Fruit fly (Drosophila melanogaster): Measurements from ENCODE around the gene Ccp84Af.

The Ccp84Af gene

dm6 chr3R:6664371-6665116, 25.5 kb downstream of the Ccp84Af start (continued):
- peak; percentile 35 for TF ChIP-seq dmrt99B (tag; optimal IDR thresholded peaks at IDR 0.05)
- TF ChIP-seq tgo (GFP tag; IDR thresholded peaks at IDR 0.05): no peak
- peak; percentile 49 for TF ChIP-seq CG11504 (tag; optimal IDR thresholded peaks at IDR 0.05)
- peak; percentile 61 for TF ChIP-seq CG18262 (tag; optimal IDR thresholded peaks at IDR 0.05)
- TF ChIP-seq caup (GFP tag; optimal IDR thresholded peaks at IDR 0.05; ENCODE audit: severe bottlenecking): no peak
- no peak for TF ChIP-seq prd (optimal IDR thresholded peaks at IDR 0.05)
- TF ChIP-seq prd (GFP tag; IDR thresholded peaks at IDR 0.05): peak; percentile 31; the same call in 1 of the 3 replicates
- peak; percentile 25; the same call in 1 of the 3 replicates for TF ChIP-seq row (GFP tag; IDR thresholded peaks at IDR 0.05)
- TF ChIP-seq lab (GFP tag; optimal IDR thresholded peaks at IDR 0.05): no peak
- TF ChIP-seq CG7556 (GFP tag; optimal IDR thresholded peaks at IDR 0.05): peak; percentile 65
- no peak for TF ChIP-seq maf-S (GFP tag; optimal IDR thresholded peaks at IDR 0.05)
- no peak for TF ChIP-seq ATbp (GFP tag; optimal IDR thresholded peaks at IDR 0.05)
- TF ChIP-seq vvl (GFP tag; IDR thresholded peaks at IDR 0.05): peak; percentile 29; the same call in 1 of the 2 replicates
- no peak for TF ChIP-seq Gug (GFP tag; IDR thresholded peaks at IDR 0.05)
- TF ChIP-seq sima (GFP tag; optimal IDR thresholded peaks at IDR 0.05): no peak
- no peak for TF ChIP-seq CG4730 (GFP tag; IDR thresholded peaks at IDR 0.05)
- peak; percentile 25 for TF ChIP-seq phol (tag; optimal IDR thresholded peaks at IDR 0.05)
- TF ChIP-seq Atf3 (GFP tag; optimal IDR thresholded peaks at IDR 0.05): peak; percentile 7
- peak; percentile 9 for TF ChIP-seq CG10979 (tag; optimal IDR thresholded peaks at IDR 0.05)
- no peak for TF ChIP-seq ems (GFP tag; optimal IDR thresholded peaks at IDR 0.05)
- TF ChIP-seq onecut (GFP tag; IDR thresholded peaks at IDR 0.05): peak; percentile 21; the same call in 1 of the 2 replicates
- TF ChIP-seq Usf (GFP tag; optimal IDR thresholded peaks at IDR 0.05): no peak
- no peak for TF ChIP-seq croc (GFP tag; conservative IDR thresholded peaks at IDR 0.05)
- TF ChIP-seq bsh (GFP tag; optimal IDR thresholded peaks at IDR 0.05): peak in 1 of 2 experiments; percentile 51
- TF ChIP-seq CG3847 (GFP tag; IDR thresholded peaks at IDR 0.05): no peak
- TF ChIP-seq ttk (GFP tag; IDR thresholded peaks at IDR 0.05): no peak
- TF ChIP-seq Dek (tag; optimal IDR thresholded peaks at IDR 0.05): no peak
- peak; percentile 69 for TF ChIP-seq CG1603 (tag; optimal IDR thresholded peaks at IDR 0.05)
- TF ChIP-seq bbx (GFP tag; IDR thresholded peaks at IDR 0.05; ENCODE audit: partially characterized antibody): no peak
- TF ChIP-seq otp (GFP tag; IDR thresholded peaks at IDR 0.05): no peak; the same call in 2 of the 3 replicates
- TF ChIP-seq toy (GFP tag; IDR thresholded peaks at IDR 0.05): no peak
- no peak for TF ChIP-seq CG2120 (GFP tag; optimal IDR thresholded peaks at IDR 0.05)
- TF ChIP-seq CkIIα-i1 (GFP tag; IDR thresholded peaks at IDR 0.05): no peak
- TF ChIP-seq Stat92E (GFP tag; optimal IDR thresholded peaks at IDR 0.05): no peak
- peak; percentile 30; the same call in 2 of the 3 replicates for TF ChIP-seq ci (GFP tag; IDR thresholded peaks at IDR 0.05)
- TF ChIP-seq en (GFP tag; optimal IDR thresholded peaks at IDR 0.05): no peak
- TF ChIP-seq lbe (GFP tag; optimal IDR thresholded peaks at IDR 0.05): no peak
- no peak for TF ChIP-seq CG30431 (GFP tag; optimal IDR thresholded peaks at IDR 0.05)
- TF ChIP-seq CG2199 (GFP tag; IDR thresholded peaks at IDR 0.05): no peak
- no peak for TF ChIP-seq slp2 (GFP tag; optimal IDR thresholded peaks at IDR 0.05)
- no peak for TF ChIP-seq Ets97D (GFP tag; optimal IDR thresholded peaks at IDR 0.05)
- no peak for TF ChIP-seq HLH3B (GFP tag; IDR thresholded peaks at IDR 0.05)
- TF ChIP-seq Dbx (GFP tag; IDR thresholded peaks at IDR 0.05): no peak
- TF ChIP-seq gce (GFP tag; IDR thresholded peaks at IDR 0.05): 0 out of 3 replicates have a peak, but pooled peaks have one; percentile 27
- peak; percentile 83 for TF ChIP-seq Med (GFP tag)
- TF ChIP-seq schlank (tag; optimal IDR thresholded peaks at IDR 0.05): no peak
- no peak for TF ChIP-seq CG12659 (GFP tag; optimal IDR thresholded peaks at IDR 0.05)
- no peak for TF ChIP-seq sr (GFP tag; IDR thresholded peaks at IDR 0.05)
- no peak for TF ChIP-seq aop (GFP tag; IDR thresholded peaks at IDR 0.05)
- no peak for TF ChIP-seq wdn (GFP tag; IDR thresholded peaks at IDR 0.05)
